Worm (Caenorhabditis elegans): ENCODE data around the gene F38B2.2.

F38B2.2 gene

DNA sequence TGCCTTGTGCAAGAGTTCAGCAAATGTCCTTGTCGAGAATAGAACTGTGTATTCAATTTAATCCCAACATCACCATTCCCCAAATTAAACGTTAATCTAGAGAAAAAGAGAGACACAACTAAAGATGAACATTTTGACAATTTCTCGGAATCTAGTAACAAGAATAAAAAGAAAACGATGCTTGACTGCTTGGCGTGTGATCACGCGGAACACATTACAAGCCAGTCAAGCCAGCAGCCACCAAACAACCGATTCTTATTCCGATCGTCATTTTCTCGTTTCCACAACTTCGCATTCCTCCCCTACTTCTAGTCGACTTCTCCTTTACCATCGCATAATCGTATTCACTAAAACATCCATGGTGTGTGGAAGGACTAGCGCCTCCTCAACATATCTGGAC, 29.8 kb downstream of the F38B2.2 start:
- TF ChIP-seq dao-5 (tag; optimal IDR thresholded peaks at IDR 0.05) (no peak), W03F9.2 (tag; optimal IDR thresholded peaks at IDR 0.05) (no peak), him-1 (tag; optimal IDR thresholded peaks at IDR 0.05) (no peak)

DNA sequence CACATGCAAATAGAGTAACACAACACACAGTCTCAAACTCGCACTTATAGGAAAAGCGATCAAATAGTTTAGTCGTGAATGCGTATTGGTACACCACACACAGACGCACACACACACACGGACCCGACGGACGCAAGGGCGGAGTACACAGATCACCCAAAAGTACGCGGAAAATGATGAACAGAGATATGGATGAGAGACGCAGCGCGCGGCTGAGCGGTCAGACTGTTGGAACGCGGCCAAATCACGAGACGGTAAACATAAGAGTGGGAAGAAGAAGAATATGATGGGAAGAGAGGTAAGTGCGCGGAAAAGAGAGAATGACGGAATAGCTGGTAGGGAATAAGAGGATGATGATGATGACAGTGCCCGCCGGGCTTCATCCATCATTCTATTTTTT, 31.1 kb downstream of the F38B2.2 start:
- no peak for TF ChIP-seq dao-5 (tag; optimal IDR thresholded peaks at IDR 0.05)
- TF ChIP-seq him-1 (tag; optimal IDR thresholded peaks at IDR 0.05), result no peak
- no peak for TF ChIP-seq W03F9.2 (tag; optimal IDR thresholded peaks at IDR 0.05)

DNA sequence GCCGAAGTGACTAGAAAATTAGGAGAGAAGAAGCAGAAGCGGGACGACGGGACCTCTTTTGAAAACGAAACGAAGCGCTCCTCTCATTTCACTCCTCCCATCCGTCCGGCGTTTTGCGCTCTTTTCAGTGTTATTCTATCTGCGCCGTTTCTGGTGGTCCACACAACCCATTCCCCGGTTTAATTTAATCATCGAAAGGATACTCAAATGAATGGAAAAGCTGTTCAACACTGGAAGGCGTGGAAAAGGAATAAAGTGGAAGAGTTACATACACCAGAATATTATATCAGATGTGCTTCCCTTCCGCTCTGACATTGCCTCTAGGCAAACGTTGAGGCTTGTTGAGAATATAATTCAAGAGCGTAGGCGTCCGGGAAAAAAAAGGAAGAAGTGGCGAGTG, 34.1 kb downstream of the F38B2.2 start:
- no peak for TF ChIP-seq W03F9.2 (tag; optimal IDR thresholded peaks at IDR 0.05)
- no peak for TF ChIP-seq dao-5 (tag; optimal IDR thresholded peaks at IDR 0.05)
- no peak for TF ChIP-seq him-1 (tag; optimal IDR thresholded peaks at IDR 0.05)

DNA sequence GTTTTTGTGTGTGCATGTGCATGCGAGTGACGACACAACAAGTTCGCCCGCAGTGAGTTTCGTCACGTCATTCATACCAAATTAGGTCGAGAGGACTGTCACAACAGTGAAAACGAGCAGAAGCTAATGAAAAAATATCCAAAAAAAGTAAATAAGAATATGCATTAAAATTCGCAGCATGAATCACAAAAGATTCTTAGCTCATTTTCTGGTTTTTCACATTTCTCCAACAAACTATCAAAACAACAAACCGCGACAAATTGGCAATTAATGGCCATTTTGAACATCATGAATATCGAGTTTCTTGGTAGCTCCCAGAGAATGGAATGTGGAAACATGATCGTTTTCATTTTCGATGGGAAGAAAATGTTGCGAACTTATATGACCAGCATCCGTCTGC, 35.6 kb downstream of the F38B2.2 start:
- TF ChIP-seq dao-5 (tag; optimal IDR thresholded peaks at IDR 0.05), result no peak
- TF ChIP-seq him-1 (tag; optimal IDR thresholded peaks at IDR 0.05), result no peak
- no peak for TF ChIP-seq W03F9.2 (tag; optimal IDR thresholded peaks at IDR 0.05)

DNA sequence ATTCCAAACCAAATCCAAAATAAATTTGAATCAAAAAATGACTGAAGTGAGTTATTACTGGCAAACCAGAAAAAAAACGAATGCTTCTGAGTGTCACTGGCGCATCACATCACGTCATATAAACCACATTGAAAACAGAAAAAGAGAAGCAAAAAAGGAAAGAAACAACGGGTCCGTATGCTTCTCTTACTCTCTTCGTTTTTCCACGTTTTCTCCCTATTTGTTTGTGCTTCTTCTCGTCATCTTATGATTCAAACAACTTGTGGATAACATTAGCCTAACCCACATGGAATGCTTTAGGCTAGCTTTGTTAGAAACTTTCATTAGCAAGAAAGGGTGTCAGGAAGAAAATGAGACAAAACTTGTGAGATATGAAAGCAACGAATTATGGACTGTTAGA, 37.7 kb downstream of the F38B2.2 start:
- TF ChIP-seq W03F9.2 (tag; optimal IDR thresholded peaks at IDR 0.05) (no peak), him-1 (tag; optimal IDR thresholded peaks at IDR 0.05) (no peak), dao-5 (tag; optimal IDR thresholded peaks at IDR 0.05) (no peak)

DNA sequence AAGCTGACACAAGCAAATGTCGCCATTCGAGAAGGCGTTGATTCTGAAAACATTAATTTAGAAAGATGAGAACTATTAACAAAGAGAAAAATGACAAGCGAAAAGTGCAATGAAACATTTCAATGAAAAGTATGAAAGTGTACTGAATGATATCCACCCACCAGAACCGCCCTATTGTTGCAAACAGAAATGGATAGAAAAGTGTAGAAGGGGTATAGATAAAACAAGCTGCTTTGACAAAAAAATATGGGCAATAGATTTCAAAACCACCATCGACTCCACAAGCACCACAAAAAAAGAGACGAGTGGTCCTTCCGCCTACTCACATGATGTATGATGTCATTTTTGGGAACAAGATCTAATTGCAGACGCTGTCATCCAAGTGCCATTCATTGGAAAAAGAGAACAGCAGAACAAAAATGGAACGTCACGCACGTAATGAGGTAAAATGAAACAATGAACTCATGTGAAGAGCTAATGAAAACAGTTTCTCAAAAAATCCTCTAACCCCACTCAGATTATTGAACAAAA, 38.5 kb downstream of the F38B2.2 start, which contains the start of gene C34F6.10:
Gene C34F6.10 (minus strand): TSS at position 51 of the 531 bp plus-strand sequence.
- TF ChIP-seq him-1 (tag; optimal IDR thresholded peaks at IDR 0.05) (no peak), dao-5 (tag; optimal IDR thresholded peaks at IDR 0.05) (no peak), W03F9.2 (tag; optimal IDR thresholded peaks at IDR 0.05) (no peak)

All from whole organism, L4/young adult.